Fruit fly (Drosophila melanogaster) whole organism, larva: ENCODE results near the gene CG32642.
A peak's percentile ranks its signal among the peaks of the same experiment; 100 is the strongest.

Experiments
- noc ChIP-seq: fragments of 200-800 bp; sonication (Bioruptor generic); optimal IDR thresholded peaks from 3 replicates; lab custom pipeline; 2019; ENCODE audit warnings: missing biosample characterization, mild to moderate bottlenecking, missing genetic modification characterization, moderate library complexity

The CG32642 gene

dm6 chrX:12958920-12959319 lies at the start of gene CG32642:
TSS of gene CG32642 (plus strand) at chrX:12959220.
- TF ChIP-seq noc (tag; lab: Kevin White, UChicago) = no peak

- peak; percentile 49 for TF ChIP-seq noc (tag; lab: Kevin White, UChicago)
Measured at dm6 chrX:12909577-12910426, 49.2 kb upstream of the CG32642 start, which contains the start of the genes Brms1 and CG4645. TSS of gene Brms1 (minus strand) at chrX:12909622. TSS of gene CG4645 (plus strand) at chrX:12909953.

- no peak for TF ChIP-seq noc (tag; lab: Kevin White, UChicago)
Measured at dm6 chrX:12913729-12914128, 45.3 kb upstream of the CG32642 start.

dm6 chrX:12917177-12917576 lies 41.8 kb upstream of the CG32642 start, which contains the start of gene fne:
TSS of gene fne (plus strand) at chrX:12917477.
- TF ChIP-seq noc (tag; lab: Kevin White, UChicago) = no peak

dm6 chrX:12919594-12919993 lies 39.4 kb upstream of the CG32642 start:
- no peak for TF ChIP-seq noc (tag; lab: Kevin White, UChicago)

- TF ChIP-seq noc (tag; lab: Kevin White, UChicago) = no peak
Measured at dm6 chrX:12922338-12922737, 36.7 kb upstream of the CG32642 start.

dm6 chrX:12923258-12923901 lies 35.6 kb upstream of the CG32642 start:
- no peak for TF ChIP-seq noc (tag; lab: Kevin White, UChicago)

- no peak for TF ChIP-seq noc (tag; lab: Kevin White, UChicago)
Measured at dm6 chrX:12925426-12926256, 33.4 kb upstream of the CG32642 start.

- no peak for TF ChIP-seq noc (tag; lab: Kevin White, UChicago)
Measured at dm6 chrX:12927612-12928011, 31.4 kb upstream of the CG32642 start.

dm6 chrX:12929817-12930216 lies 29.2 kb upstream of the CG32642 start:
- TF ChIP-seq noc (tag; lab: Kevin White, UChicago) = no peak

dm6 chrX:12937825-12938520 lies 21.0 kb upstream of the CG32642 start:
- no peak for TF ChIP-seq noc (tag; lab: Kevin White, UChicago)

dm6 chrX:12939021-12939420 lies 20.0 kb upstream of the CG32642 start:
- no peak for TF ChIP-seq noc (tag; lab: Kevin White, UChicago)

dm6 chrX:12939951-12940350 lies 19.1 kb upstream of the CG32642 start:
- no peak for TF ChIP-seq noc (tag; lab: Kevin White, UChicago)

dm6 chrX:12940396-12940795 lies 18.6 kb upstream of the CG32642 start:
- TF ChIP-seq noc (tag; lab: Kevin White, UChicago) = no peak

- TF ChIP-seq noc (tag; lab: Kevin White, UChicago) = no peak
Measured at dm6 chrX:12947670-12948069, 11.3 kb upstream of the CG32642 start.
